Worm (Caenorhabditis elegans) whole organism, late embryonic: Measurements from ENCODE around the gene hid-1.
A peak's percentile ranks its signal among the peaks of the same experiment; 100 is the strongest.

Source experiments
- C08G9.2 ChIP-seq: sonication (generic microtip); optimal IDR thresholded peaks from 2 replicates; lab custom pipeline; 2016; ENCODE audit warnings: mild to moderate bottlenecking, missing genetic modification characterization, moderate library complexity, missing compliant biosample characterization
- C38D4.7 ChIP-seq: fragments of 200-800 bp; sonication (Bioruptor generic); optimal IDR thresholded peaks from 2 replicates; lab custom pipeline; 2018; ENCODE audit warnings: mild to moderate bottlenecking, missing genetic modification characterization, moderate library complexity, missing compliant biosample characterization
- K09A11.1 ChIP-seq: sonication (generic microtip); optimal IDR thresholded peaks from 2 replicates; lab custom pipeline; 2017; ENCODE audit warnings: antibody characterized with exemption, mild to moderate bottlenecking, missing genetic modification characterization, missing compliant biosample characterization; ENCODE audit not compliant: insufficient read depth
- Y22D7AL.16 ChIP-seq: sonication (generic microtip); optimal IDR thresholded peaks from 2 replicates; lab custom pipeline; 2016; ENCODE audit warnings: missing genetic modification characterization, missing compliant biosample characterization
- ama-1 ChIP-seq: fragments of 150-350 bp; optimal IDR thresholded peaks from 2 replicates; lab custom pipeline; 2014
- ceh-19 ChIP-seq: fragments of 200-800 bp; sonication (Bioruptor generic); optimal IDR thresholded peaks from 2 replicates; lab custom pipeline; 2018; ENCODE audit warnings: mild to moderate bottlenecking, missing genetic modification characterization, missing compliant biosample characterization
- ceh-2 ChIP-seq: sonication (generic microtip); optimal IDR thresholded peaks from 2 replicates; lab custom pipeline; 2016; ENCODE audit warnings: missing genotype, missing genetic modification characterization, missing compliant biosample characterization
- ceh-22 ChIP-seq: sonication (generic microtip); optimal IDR thresholded peaks from 2 replicates; lab custom pipeline; 2017; ENCODE audit warnings: missing biosample characterization, missing genetic modification characterization
- ceh-24 ChIP-seq: sonication (generic microtip); optimal IDR thresholded peaks from 2 replicates; lab custom pipeline; 2016; ENCODE audit warnings: mild to moderate bottlenecking, missing genetic modification characterization, missing compliant biosample characterization
- ceh-30 ChIP-seq: fragments of 150-350 bp; optimal IDR thresholded peaks from 2 replicates; lab custom pipeline; 2014; ENCODE audit warnings: missing biosample characterization, missing genetic modification characterization
- ceh-31 ChIP-seq: sonication (generic microtip); optimal IDR thresholded peaks from 2 replicates; lab custom pipeline; 2016; ENCODE audit warnings: missing genetic modification characterization, missing compliant biosample characterization
- ceh-34 ChIP-seq: sonication (generic microtip); optimal IDR thresholded peaks from 2 replicates; lab custom pipeline; 2016; ENCODE audit warnings: mild to moderate bottlenecking, missing genetic modification characterization, missing compliant biosample characterization
- ceh-6 ChIP-seq: fragments of 200-800 bp; sonication (Bioruptor generic); optimal IDR thresholded peaks from 2 replicates; lab custom pipeline; 2018; ENCODE audit warnings: mild to moderate bottlenecking, missing genetic modification characterization, missing compliant biosample characterization
- che-1 ChIP-seq: sonication (generic microtip); optimal IDR thresholded peaks from 2 replicates; lab custom pipeline; 2016; ENCODE audit warnings: mild to moderate bottlenecking, missing genetic modification characterization, missing compliant biosample characterization
- dmd-4 ChIP-seq: sonication (generic microtip); optimal IDR thresholded peaks from 2 replicates; lab custom pipeline; 2016; ENCODE audit warnings: borderline replicate concordance, missing genetic modification characterization, missing compliant biosample characterization
- dve-1 ChIP-seq: sonication (generic microtip); optimal IDR thresholded peaks from 2 replicates; lab custom pipeline; 2017; ENCODE audit warnings: antibody characterized with exemption, mild to moderate bottlenecking, missing genetic modification characterization, missing compliant biosample characterization
- elt-2 ChIP-seq: sonication (generic microtip); optimal IDR thresholded peaks from 2 replicates; lab custom pipeline; 2016; ENCODE audit warnings: missing genetic modification reagents, missing genetic modification characterization, missing compliant biosample characterization
- elt-4 ChIP-seq: sonication (generic microtip); optimal IDR thresholded peaks from 2 replicates; lab custom pipeline; 2016; ENCODE audit warnings: missing genetic modification characterization, missing compliant biosample characterization
- ets-4 ChIP-seq: sonication (generic microtip); optimal IDR thresholded peaks from 2 replicates; lab custom pipeline; 2016; ENCODE audit warnings: missing genetic modification characterization, missing compliant biosample characterization
- eyg-1 ChIP-seq: sonication (generic microtip); optimal IDR thresholded peaks from 2 replicates; lab custom pipeline; 2016; ENCODE audit warnings: missing genotype, missing genetic modification characterization, missing compliant biosample characterization
- fax-1 ChIP-seq: sonication (generic microtip); optimal IDR thresholded peaks from 2 replicates; lab custom pipeline; 2016; ENCODE audit warnings: missing genotype, missing genetic modification characterization, missing compliant biosample characterization
- hlh-13 ChIP-seq: fragments of 200-800 bp; sonication (Bioruptor generic); optimal IDR thresholded peaks from 2 replicates; lab custom pipeline; 2018; ENCODE audit warnings: mild to moderate bottlenecking, missing genetic modification characterization, missing compliant biosample characterization
- lin-11 ChIP-seq: fragments of 200-800 bp; sonication (Bioruptor generic); optimal IDR thresholded peaks from 2 replicates; lab custom pipeline; 2018; ENCODE audit warnings: mild to moderate bottlenecking, missing genetic modification characterization, missing compliant biosample characterization
- madf-2 ChIP-seq: sonication (generic microtip); optimal IDR thresholded peaks from 2 replicates; lab custom pipeline; 2017; ENCODE audit warnings: missing genetic modification characterization, missing compliant biosample characterization
- mec-3 ChIP-seq: sonication (generic microtip); optimal IDR thresholded peaks from 2 replicates; lab custom pipeline; 2016; ENCODE audit warnings: borderline replicate concordance, missing genetic modification characterization, missing compliant biosample characterization
- npax-4 ChIP-seq: sonication (generic microtip); optimal IDR thresholded peaks from 2 replicates; lab custom pipeline; 2016; ENCODE audit warnings: missing genetic modification characterization, missing compliant biosample characterization
- pat-9 ChIP-seq: fragments of 200-800 bp; sonication (Bioruptor generic); optimal IDR thresholded peaks from 2 replicates; lab custom pipeline; 2018; ENCODE audit warnings: mild to moderate bottlenecking, missing genetic modification characterization, moderate library complexity, missing compliant biosample characterization
- pax-1 ChIP-seq: fragments of 150-350 bp; optimal IDR thresholded peaks from 2 replicates; lab custom pipeline; 2014; ENCODE audit warnings: missing biosample characterization, missing genetic modification characterization
- pha-2 ChIP-seq: sonication (generic microtip); optimal IDR thresholded peaks from 2 replicates; lab custom pipeline; 2017; ENCODE audit warnings: mild to moderate bottlenecking, missing genetic modification characterization, missing compliant biosample characterization
- pqm-1 ChIP-seq: sonication (generic microtip); optimal IDR thresholded peaks from 2 replicates; lab custom pipeline; 2016; ENCODE audit warnings: missing genetic modification characterization, missing compliant biosample characterization
- ref-2 ChIP-seq: sonication (generic microtip); optimal IDR thresholded peaks from 2 replicates; lab custom pipeline; 2016; ENCODE audit warnings: missing genetic modification characterization, missing compliant biosample characterization
- rnt-1 ChIP-seq: sonication (generic microtip); optimal IDR thresholded peaks from 2 replicates; lab custom pipeline; 2016; ENCODE audit warnings: missing genetic modification characterization, missing compliant biosample characterization
- ttx-3 ChIP-seq: sonication (generic microtip); optimal IDR thresholded peaks from 2 replicates; lab custom pipeline; 2016; ENCODE audit warnings: missing genetic modification reagents, missing genetic modification characterization, missing compliant biosample characterization
- unc-42 ChIP-seq: sonication (generic microtip); optimal IDR thresholded peaks from 2 replicates; lab custom pipeline; 2016; ENCODE audit warnings: missing genotype, missing genetic modification characterization, missing compliant biosample characterization
- unc-55 ChIP-seq: sonication (generic microtip); optimal IDR thresholded peaks from 2 replicates; lab custom pipeline; 2017; ENCODE audit warnings: missing biosample characterization, missing genetic modification reagents, missing genetic modification characterization
- ztf-16 ChIP-seq: sonication (generic microtip); optimal IDR thresholded peaks from 2 replicates; lab custom pipeline; 2017; ENCODE audit warnings: missing genetic modification characterization, missing compliant biosample characterization

Gene hid-1

DNA sequence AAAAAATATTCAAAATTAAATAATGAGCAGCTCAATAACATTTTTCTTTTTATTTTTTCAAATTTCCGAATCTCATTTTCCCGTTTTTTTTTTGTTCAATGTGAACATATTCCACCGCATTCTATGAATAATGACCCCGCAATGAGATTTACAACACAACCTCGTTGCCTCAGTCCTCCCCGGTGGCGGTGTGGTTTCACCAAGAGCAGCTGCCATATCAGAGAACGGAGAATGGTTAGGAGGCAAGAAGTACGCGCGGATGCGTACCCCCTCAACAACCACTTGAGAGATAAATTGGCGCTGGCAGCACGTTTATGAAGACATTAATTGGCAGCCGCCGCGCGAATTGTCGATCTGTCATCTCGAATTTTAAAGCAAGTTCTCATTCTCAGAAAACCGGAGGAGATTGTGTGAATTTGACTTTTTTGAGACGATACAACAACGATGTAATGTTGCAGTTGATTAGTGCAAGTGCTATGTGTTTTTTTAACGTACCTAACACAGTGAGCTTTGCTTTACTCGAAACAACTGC is 24.9 kb downstream of the hid-1 start:
- no peak for TF ChIP-seq C38D4.7 (GFP tag; lab: Kevin White, UChicago)
- peak; percentile 27 for TF ChIP-seq unc-42 (tag; lab: Kevin White, UChicago)
- no peak for TF ChIP-seq ttx-3
- TF ChIP-seq K09A11.1 (tag; lab: Kevin White, UChicago): no peak
- TF ChIP-seq ets-4 (tag; lab: Kevin White, UChicago): no peak
- TF ChIP-seq ceh-6 (GFP tag; lab: Kevin White, UChicago): no peak
- no peak for TF ChIP-seq elt-2 (tag; lab: Kevin White, UChicago)
- TF ChIP-seq che-1: no peak
- peak; percentile 68 for TF ChIP-seq unc-55 (GFP tag; lab: Kevin White, UChicago)
- TF ChIP-seq lin-11 (tag; lab: Kevin White, UChicago): no peak
- no peak for TF ChIP-seq dve-1 (tag; lab: Kevin White, UChicago)
- no peak for TF ChIP-seq ceh-2
- no peak for TF ChIP-seq npax-4 (tag; lab: Kevin White, UChicago)
- no peak for TF ChIP-seq ama-1
- TF ChIP-seq dmd-4 (tag; lab: Kevin White, UChicago): no peak
- TF ChIP-seq ref-2: no peak
- TF ChIP-seq, all 69 proteins: peak for 2

DNA sequence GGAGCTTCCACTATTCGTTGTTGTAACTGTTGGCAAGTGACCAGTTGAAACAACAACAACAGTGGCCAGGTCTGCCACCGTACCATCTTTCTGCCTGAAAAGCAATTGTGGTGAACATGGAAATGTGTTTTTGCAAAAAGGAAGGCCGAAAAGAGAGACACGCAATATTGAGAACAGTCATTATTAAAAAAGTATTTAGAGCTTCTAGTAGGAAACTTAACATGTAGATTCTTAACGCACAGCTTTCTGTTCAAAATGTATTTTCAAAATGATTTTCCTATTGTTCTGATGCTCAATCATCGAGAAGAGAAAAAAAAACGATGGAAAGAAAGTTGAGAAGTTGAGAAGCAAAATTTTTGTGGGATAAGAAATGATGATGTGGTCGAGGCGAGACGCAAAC is 26.4 kb downstream of the hid-1 start, which contains the start of gene syg-1:
Gene syg-1, minus strand, starts transcription at position 101 of the 400 bp plus-strand sequence.
- TF ChIP-seq ceh-19 (GFP tag; lab: Kevin White, UChicago) (no peak), dve-1 (tag; lab: Kevin White, UChicago) (no peak), C38D4.7 (GFP tag; lab: Kevin White, UChicago) (no peak), ceh-30 (no peak), dmd-4 (tag; lab: Kevin White, UChicago) (no peak), Y22D7AL.16 (no peak), unc-55 (GFP tag; lab: Kevin White, UChicago) (no peak), rnt-1 (tag; lab: Kevin White, UChicago) (no peak), ceh-34 (no peak), pha-2 (tag; lab: Kevin White, UChicago) (no peak), ztf-16 (tag; lab: Kevin White, UChicago) (no peak), mec-3 (tag; lab: Kevin White, UChicago) (no peak)

DNA sequence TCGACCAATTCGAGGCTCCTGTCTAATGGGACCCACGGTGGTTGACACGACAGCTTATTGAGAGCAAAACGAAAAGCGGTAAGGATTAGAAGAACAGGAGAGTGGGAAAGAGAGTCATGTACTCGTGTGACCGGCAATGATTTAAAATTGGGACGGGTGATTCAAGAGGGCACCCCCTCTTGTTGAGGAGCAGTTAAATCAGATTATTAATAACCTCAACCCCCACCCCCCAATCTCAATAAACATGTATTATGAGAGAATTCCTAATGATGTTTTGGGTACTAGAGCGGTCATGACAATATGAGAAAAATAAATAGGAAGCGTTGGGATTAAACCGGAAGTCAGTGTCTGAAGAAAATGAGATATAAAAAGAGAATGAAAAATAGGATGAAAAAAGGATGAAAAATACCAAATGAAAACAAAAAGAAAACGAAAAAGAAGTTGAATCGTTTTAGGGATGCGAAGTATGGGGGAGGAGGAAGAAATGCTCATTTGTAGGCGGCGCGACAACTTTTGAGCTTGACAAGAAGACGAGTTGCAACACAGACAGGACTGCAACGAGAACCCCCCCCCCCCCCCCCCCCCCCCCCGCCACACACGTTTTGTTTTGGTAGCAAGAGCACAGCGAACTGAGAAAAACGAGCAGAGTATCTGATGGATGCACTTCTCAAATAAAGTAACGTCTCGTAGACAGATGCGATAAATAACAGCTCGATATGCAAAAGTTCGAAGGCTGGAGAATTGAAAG is 28.3 kb downstream of the hid-1 start:
- TF ChIP-seq ceh-22 (tag; lab: Kevin White, UChicago): no peak
- TF ChIP-seq unc-42 (tag; lab: Kevin White, UChicago): peak; percentile 60

DNA sequence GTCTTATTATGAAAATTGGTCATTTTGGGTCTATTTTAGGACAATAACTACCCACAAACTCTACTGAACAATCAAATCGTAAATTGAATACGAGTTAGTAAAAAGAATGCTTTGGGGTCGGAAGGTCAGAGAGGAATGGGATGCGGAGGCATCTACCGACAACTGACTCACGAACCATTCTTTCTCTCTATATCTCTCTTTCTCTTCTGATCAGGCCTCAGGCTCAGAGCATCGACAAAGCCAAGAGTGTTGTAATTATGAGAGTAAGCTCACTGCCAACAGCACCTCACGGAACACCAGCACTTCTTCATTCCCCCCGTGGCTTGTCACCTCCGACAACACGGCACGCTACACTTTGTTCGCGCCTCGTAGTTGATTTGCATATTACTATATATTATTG is 31.6 kb downstream of the hid-1 start:
- TF ChIP-seq rnt-1 (tag; lab: Kevin White, UChicago): peak; percentile 36
- TF ChIP-seq unc-55 (GFP tag; lab: Kevin White, UChicago): peak; percentile 43
- TF ChIP-seq unc-42 (tag; lab: Kevin White, UChicago): no peak
- TF ChIP-seq, all 69 proteins: peak for 2

DNA sequence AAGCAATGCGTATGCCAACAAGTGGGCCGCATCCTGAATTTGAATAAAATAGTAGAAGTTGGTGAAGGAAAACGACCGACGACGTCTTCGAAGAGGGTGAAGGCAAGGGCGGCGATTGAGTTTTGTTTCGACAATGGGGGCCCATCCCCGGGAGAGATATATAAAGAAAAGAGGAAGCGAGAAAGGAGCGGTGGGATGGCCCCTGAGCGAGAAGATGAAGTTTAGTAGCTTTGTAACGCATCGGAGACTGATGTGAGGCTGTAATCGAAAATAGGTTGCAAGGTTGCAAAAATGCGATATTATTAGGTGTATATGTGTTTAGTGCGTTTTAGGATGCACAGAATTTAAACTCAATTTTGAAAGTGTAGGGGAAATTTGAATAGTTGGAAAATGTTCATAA is 33.8 kb downstream of the hid-1 start:
- TF ChIP-seq unc-42 (tag; lab: Kevin White, UChicago) (peak; percentile 68), ets-4 (tag; lab: Kevin White, UChicago) (no peak)

DNA sequence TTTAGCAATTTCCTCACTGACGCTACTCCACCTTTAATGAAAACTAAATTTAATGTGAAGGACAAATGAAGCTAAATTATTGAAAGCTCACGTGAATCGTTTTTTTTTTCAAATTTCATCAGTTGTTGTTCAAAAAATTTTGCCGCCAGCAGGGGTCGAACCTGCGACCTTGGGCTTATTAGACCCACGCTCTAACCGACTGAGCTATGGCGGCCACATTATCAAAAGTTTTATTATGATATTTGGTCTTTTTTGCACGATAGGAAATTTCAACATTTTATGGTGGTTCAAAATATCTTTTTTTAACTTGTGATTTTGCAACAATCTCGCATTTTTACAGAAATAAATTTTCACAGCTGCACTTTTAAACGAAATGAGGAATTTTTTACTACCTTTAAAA is 37.2 kb downstream of the hid-1 start:
- TF ChIP-seq ceh-24 (tag; lab: Kevin White, UChicago): no peak
- no peak for TF ChIP-seq madf-2 (tag; lab: Kevin White, UChicago)
- no peak for TF ChIP-seq ztf-16 (tag; lab: Kevin White, UChicago)
- no peak for TF ChIP-seq pax-1 (tag; lab: Kevin White, UChicago)
- no peak for TF ChIP-seq ceh-34
- TF ChIP-seq pqm-1: no peak
- TF ChIP-seq ceh-22 (tag; lab: Kevin White, UChicago): no peak
- no peak for TF ChIP-seq eyg-1 (tag; lab: Kevin White, UChicago)
- no peak for TF ChIP-seq ceh-30
- TF ChIP-seq fax-1: no peak
- no peak for TF ChIP-seq elt-4 (tag; lab: Kevin White, UChicago)
- no peak for TF ChIP-seq pat-9 (tag; lab: Kevin White, UChicago)
- no peak for TF ChIP-seq hlh-13 (GFP tag; lab: Kevin White, UChicago)
- no peak for TF ChIP-seq ceh-31 (tag; lab: Kevin White, UChicago)
- no peak for TF ChIP-seq C08G9.2
- no peak for TF ChIP-seq unc-55 (GFP tag; lab: Kevin White, UChicago)
